Fruit fly (Drosophila melanogaster) whole organism, embryonic: ENCODE data around the gene Prosalpha6T.

Experiments
- Bgb ChIP-seq: fragments of 200-800 bp; sonication (Bioruptor generic); IDR thresholded peaks from 2 replicates; pipeline ENCODE4 v1.3.6; 2022; ENCODE audit warnings: missing biosample characterization, missing genetic modification characterization; ENCODE audit not compliant: partially characterized antibody
- CG11695 ChIP-seq: fragments of 200-800 bp; sonication (Bioruptor generic); IDR thresholded peaks from 3 replicates; pipeline ENCODE4 v1.3.6; 2022; ENCODE audit warnings: missing biosample characterization, missing genetic modification characterization
- CG12236 ChIP-seq: fragments of 200-800 bp; sonication (Bioruptor generic); optimal IDR thresholded peaks from 2 replicates; lab custom pipeline; 2016; ENCODE audit warnings: missing biosample characterization, missing genetic modification characterization
- CG12391 ChIP-seq: fragments of 200-800 bp; sonication (Bioruptor generic); optimal IDR thresholded peaks from 3 replicates; lab custom pipeline; 2018; ENCODE audit warnings: missing biosample characterization, mild to moderate bottlenecking, missing genetic modification characterization, moderate library complexity
- CG14667 ChIP-seq: fragments of 200-800 bp; sonication (Bioruptor generic); IDR thresholded peaks from 2 replicates; pipeline ENCODE4 v1.3.6; 2022; ENCODE audit warnings: missing biosample characterization, missing genetic modification characterization
- CG15073 ChIP-seq: fragments of 200-800 bp; sonication (Bioruptor generic); optimal IDR thresholded peaks from 2 replicates; lab custom pipeline; 2016; ENCODE audit warnings: missing biosample characterization, missing genetic modification characterization
- CG15514 ChIP-seq: fragments of 200-800 bp; sonication (Bioruptor generic); optimal IDR thresholded peaks from 3 replicates; lab custom pipeline; 2017; ENCODE audit warnings: missing biosample characterization, missing genetic modification characterization, mild to moderate bottlenecking, moderate library complexity, missing genetic modification reagents
- CG16813 ChIP-seq: fragments of 200-800 bp; sonication (Bioruptor generic); IDR thresholded peaks from 3 replicates; pipeline ENCODE4 v1.3.6; 2022; ENCODE audit warnings: missing biosample characterization, missing genetic modification characterization; ENCODE audit not compliant: partially characterized antibody
- CG1792 ChIP-seq: fragments of 200-800 bp; sonication (Bioruptor generic); optimal IDR thresholded peaks from 2 replicates; lab custom pipeline; 2016; ENCODE audit warnings: missing biosample characterization, missing genetic modification characterization
- CG18262 ChIP-seq: fragments of 200-800 bp; optimal IDR thresholded peaks from 3 replicates; lab custom pipeline; 2019; ENCODE audit warnings: missing biosample characterization, mild to moderate bottlenecking, missing genetic modification characterization, moderate library complexity
- CG2129 ChIP-seq: fragments of 200-800 bp; sonication (Bioruptor generic); IDR thresholded peaks from 2 replicates; pipeline ENCODE4 v1.3.6; 2022; ENCODE audit warnings: missing biosample characterization, missing genetic modification characterization; ENCODE audit not compliant: partially characterized antibody
- CG2199 ChIP-seq: fragments of 200-800 bp; sonication (Bioruptor generic); IDR thresholded peaks from 3 replicates; pipeline ENCODE4 v1.3.6; 2022; ENCODE audit warnings: missing biosample characterization, missing genetic modification characterization
- CG2875 ChIP-seq: fragments of 200-800 bp; sonication (Bioruptor generic); optimal IDR thresholded peaks from 2 replicates; lab custom pipeline; 2017; ENCODE audit warnings: missing biosample characterization, mild to moderate bottlenecking, missing genetic modification characterization, missing genetic modification reagents
- CG2889 ChIP-seq: fragments of 200-800 bp; sonication (Bioruptor generic); IDR thresholded peaks from 3 replicates; pipeline ENCODE4 v1.3.6; 2022; ENCODE audit warnings: missing biosample characterization, missing genetic modification characterization
- CG30020 ChIP-seq: fragments of 200-800 bp; optimal IDR thresholded peaks from 2 replicates; lab custom pipeline; 2019; ENCODE audit warnings: missing biosample characterization, mild to moderate bottlenecking, missing genetic modification characterization, moderate library complexity
- CG3838 ChIP-seq: fragments of 200-800 bp; sonication (Bioruptor generic); optimal IDR thresholded peaks from 3 replicates; lab custom pipeline; 2016; ENCODE audit warnings: missing biosample characterization, missing genetic modification characterization
- CG4707 ChIP-seq: fragments of 200-800 bp; sonication (Bioruptor generic); optimal IDR thresholded peaks from 2 replicates; lab custom pipeline; 2018; ENCODE audit warnings: missing biosample characterization, mild to moderate bottlenecking, missing genetic modification characterization, moderate library complexity
- CG6175 ChIP-seq: fragments of 200-800 bp; sonication (Bioruptor generic); IDR thresholded peaks from 3 replicates; pipeline ENCODE4 v1.3.6; 2022; ENCODE audit warnings: missing biosample characterization, missing genetic modification characterization
- CG6654 ChIP-seq: fragments of 200-800 bp; sonication (Bioruptor generic); optimal IDR thresholded peaks from 2 replicates; lab custom pipeline; 2017; ENCODE audit warnings: missing biosample characterization, mild to moderate bottlenecking, missing genetic modification characterization
- CG7372 ChIP-seq: fragments of 200-800 bp; sonication (Bioruptor generic); IDR thresholded peaks from 2 replicates; pipeline ENCODE4 v1.3.6; 2022; ENCODE audit warnings: missing biosample characterization, missing genetic modification characterization
- CG9876 ChIP-seq: fragments of 200-800 bp; sonication (Bioruptor generic); optimal IDR thresholded peaks from 2 replicates; lab custom pipeline; 2016; ENCODE audit warnings: missing biosample characterization, missing genetic modification characterization
- Deaf1 ChIP-seq: fragments of 200-800 bp; optimal IDR thresholded peaks from 3 replicates; lab custom pipeline; 2019; ENCODE audit warnings: missing biosample characterization, mild to moderate bottlenecking, missing genetic modification characterization, moderate library complexity
- Dp ChIP-seq: fragments of 200-800 bp; sonication (Bioruptor generic); optimal IDR thresholded peaks from 2 replicates; lab custom pipeline; 2018; ENCODE audit warnings: missing biosample characterization, mild to moderate bottlenecking, missing genetic modification characterization, moderate library complexity
- Hr78 ChIP-seq, 2 experiments: fragments of 200-800 bp in 1 of 2; fragments of >200 bp in 1 of 2; sonication (Bioruptor generic) in 1 of 2; optimal IDR thresholded peaks; 2 replicates each; lab custom pipeline; 2017 to 2019; ENCODE audit warnings: missing biosample characterization in 2 of 2, missing genetic modification characterization in 2 of 2, mild to moderate bottlenecking in 1 of 2, moderate library complexity in 1 of 2
- Max ChIP-seq: fragments of 200-800 bp; sonication (Bioruptor generic); optimal IDR thresholded peaks from 2 replicates; lab custom pipeline; 2016; ENCODE audit warnings: missing biosample characterization, mild to moderate bottlenecking, missing genetic modification characterization
- Neu2 ChIP-seq: fragments of 200-800 bp; sonication (Bioruptor generic); optimal IDR thresholded peaks from 3 replicates; lab custom pipeline; 2016; ENCODE audit warnings: missing biosample characterization, missing genetic modification characterization, borderline replicate concordance
- Ravus ChIP-seq: fragments of 200-800 bp; sonication (Bioruptor generic); IDR thresholded peaks from 2 replicates; pipeline ENCODE4 v1.3.6; 2022; ENCODE audit warnings: missing biosample characterization, missing genetic modification characterization
- Scr ChIP-seq: fragments of 200-800 bp; sonication (Bioruptor generic); IDR thresholded peaks from 2 replicates; pipeline ENCODE4 v1.3.6; 2022; ENCODE audit warnings: missing biosample characterization, missing genetic modification characterization; ENCODE audit not compliant: partially characterized antibody
- ab ChIP-seq: fragments of 200-800 bp; sonication (Bioruptor generic); optimal IDR thresholded peaks from 2 replicates; lab custom pipeline; 2016; ENCODE audit warnings: missing biosample characterization, missing genetic modification characterization
- bab2 ChIP-seq: fragments of 200-800 bp; sonication (Bioruptor generic); optimal IDR thresholded peaks from 2 replicates; lab custom pipeline; 2016; ENCODE audit warnings: missing biosample characterization, missing genetic modification characterization
- cad ChIP-seq: fragments of >200 bp; optimal IDR thresholded peaks from 2 replicates; lab custom pipeline; 2017; ENCODE audit warnings: missing biosample characterization, missing genetic modification characterization
- chinmo ChIP-seq: fragments of 200-800 bp; sonication (Bioruptor generic); IDR thresholded peaks from 4 replicates; pipeline ENCODE4 v1.3.6; 2022; ENCODE audit warnings: missing biosample characterization, missing genetic modification characterization; ENCODE audit not compliant: partially characterized antibody
- gro ChIP-seq: fragments of 200-800 bp; sonication (Bioruptor generic); optimal IDR thresholded peaks from 2 replicates; lab custom pipeline; 2016; ENCODE audit warnings: missing biosample characterization, missing genetic modification characterization
- hb ChIP-seq: fragments of 200-800 bp; sonication (Bioruptor generic); IDR thresholded peaks from 3 replicates; pipeline ENCODE4 v1.3.6; 2022; ENCODE audit warnings: missing biosample characterization, missing genetic modification characterization; ENCODE audit not compliant: partially characterized antibody
- kah ChIP-seq: fragments of 200-800 bp; sonication (Bioruptor generic); optimal IDR thresholded peaks from 2 replicates; lab custom pipeline; 2018; ENCODE audit warnings: missing biosample characterization, mild to moderate bottlenecking, missing genetic modification characterization
- knrl ChIP-seq: fragments of 200-800 bp; sonication (Bioruptor generic); IDR thresholded peaks from 3 replicates; pipeline ENCODE4 v1.3.6; 2022; ENCODE audit warnings: missing biosample characterization, missing genetic modification characterization; ENCODE audit not compliant: partially characterized antibody
- lab ChIP-seq: fragments of 200-800 bp; sonication (Bioruptor generic); optimal IDR thresholded peaks from 3 replicates; lab custom pipeline; 2017; ENCODE audit warnings: missing biosample characterization, missing genetic modification characterization, mild to moderate bottlenecking, moderate library complexity, missing genetic modification reagents
- lov ChIP-seq, 2 experiments: fragments of 200-800 bp in 1 of 2; fragments of >200 bp in 1 of 2; sonication (Bioruptor generic) in 1 of 2; IDR thresholded peaks in 1 of 2; optimal IDR thresholded peaks in 1 of 2; 2 replicates in 1 of 2; 3 replicates in 1 of 2; pipeline versions ENCODE4 v1.3.6 to Lab custom; 2017 to 2022; ENCODE audit warnings: missing biosample characterization in 1 of 2, missing genetic modification characterization in 1 of 2
- mirr ChIP-seq: fragments of 200-800 bp; sonication (Bioruptor generic); optimal IDR thresholded peaks from 3 replicates; lab custom pipeline; 2018; ENCODE audit warnings: missing biosample characterization, mild to moderate bottlenecking, missing genetic modification characterization
- phol ChIP-seq: fragments of 200-800 bp; sonication (Bioruptor generic); optimal IDR thresholded peaks from 3 replicates; lab custom pipeline; 2018; ENCODE audit warnings: missing biosample characterization, mild to moderate bottlenecking, missing genetic modification characterization, moderate library complexity
- sd ChIP-seq: fragments of 200-800 bp; sonication (Bioruptor generic); optimal IDR thresholded peaks from 3 replicates; lab custom pipeline; 2018; ENCODE audit warnings: missing biosample characterization, mild to moderate bottlenecking, missing genetic modification characterization, moderate library complexity
- slbo ChIP-seq: fragments of 200-800 bp; sonication (Bioruptor generic); IDR thresholded peaks from 2 replicates; pipeline ENCODE4 v1.3.6; 2022; ENCODE audit warnings: missing biosample characterization, missing genetic modification characterization
- sqz ChIP-seq: fragments of 200-800 bp; sonication (Bioruptor generic); optimal IDR thresholded peaks from 3 replicates; lab custom pipeline; 2018; ENCODE audit warnings: missing biosample characterization, mild to moderate bottlenecking, missing genetic modification characterization
- tap ChIP-seq: fragments of 200-800 bp; optimal IDR thresholded peaks from 3 replicates; lab custom pipeline; 2019; ENCODE audit warnings: missing biosample characterization, mild to moderate bottlenecking, missing genetic modification characterization, moderate library complexity
- tna ChIP-seq: fragments of 200-800 bp; sonication (Bioruptor generic); IDR thresholded peaks from 2 replicates; pipeline ENCODE4 v1.3.6; 2022; ENCODE audit warnings: missing biosample characterization, missing genetic modification characterization; ENCODE audit not compliant: partially characterized antibody

Gene Prosalpha6T

DNA sequence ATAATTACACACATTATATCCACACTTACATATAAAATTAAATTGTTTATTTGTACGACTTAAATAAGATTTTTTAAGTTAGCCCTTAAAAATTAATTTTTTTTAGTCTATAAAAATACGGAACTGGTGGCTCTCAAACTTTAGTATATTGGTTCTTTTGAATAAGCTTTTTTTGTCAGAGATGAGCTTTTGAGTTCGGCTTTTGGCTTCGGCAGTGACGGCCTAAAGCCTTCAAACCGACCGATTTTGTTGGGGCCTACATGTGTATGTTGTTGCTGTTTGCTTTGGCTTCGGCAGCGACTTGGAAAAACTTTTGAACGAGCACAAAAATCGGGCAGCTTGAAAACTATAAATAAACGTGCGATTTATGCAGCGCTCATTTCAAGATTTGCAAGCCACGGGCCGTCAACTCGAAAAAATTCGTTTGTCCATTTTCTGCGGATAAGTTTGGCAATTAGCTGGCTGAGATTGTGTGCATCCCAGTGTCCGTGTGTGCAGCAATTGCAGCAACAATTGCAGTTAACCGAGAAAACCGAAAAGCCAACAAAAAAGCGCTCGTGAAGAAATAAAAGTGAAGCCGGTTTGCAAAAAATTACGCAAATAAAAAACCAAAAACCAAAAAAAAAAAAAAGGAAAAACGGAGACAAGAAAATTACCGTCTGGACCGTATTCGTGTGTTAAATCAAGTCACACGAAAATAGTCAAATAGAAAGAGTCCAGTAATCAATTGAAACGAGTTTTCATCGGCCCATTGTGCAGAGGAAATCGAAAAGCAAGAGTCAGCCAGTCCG, 14.2 kb downstream of the Prosalpha6T start, which contains the start of gene CG16820:
TSS of gene CG16820 (plus strand) at position 378 of the 791 bp plus-strand sequence.
- TF ChIP-seq hb (GFP tag; lab: Robert Waterston, UW): no peak
- TF ChIP-seq Deaf1 (tag; lab: Kevin White, UChicago): peak; percentile 93
- TF ChIP-seq CG2875 (GFP tag; lab: Kevin White, UChicago): no peak
- no peak for TF ChIP-seq phol (tag; lab: Kevin White, UChicago)
- TF ChIP-seq CG6175 (GFP tag; lab: Robert Waterston, UW): no peak
- TF ChIP-seq CG2199 (GFP tag; lab: Robert Waterston, UW): no peak
- TF ChIP-seq CG15514 (GFP tag; lab: Kevin White, UChicago): peak; percentile 96
- TF ChIP-seq bab2 (GFP tag; lab: Kevin White, UChicago): no peak
- no peak for TF ChIP-seq CG18262 (tag; lab: Kevin White, UChicago)
- TF ChIP-seq tna (GFP tag; lab: Robert Waterston, UW): no peak
- TF ChIP-seq kah (GFP tag; lab: Kevin White, UChicago): no peak
- TF ChIP-seq CG9876 (GFP tag; lab: Kevin White, UChicago): no peak
- no peak for TF ChIP-seq Dp (GFP tag; lab: Kevin White, UChicago)
- no peak for TF ChIP-seq tap (tag; lab: Kevin White, UChicago)
- no peak for TF ChIP-seq CG16813 (GFP tag; lab: Robert Waterston, UW)
- TF ChIP-seq Neu2 (GFP tag; lab: Kevin White, UChicago): no peak
- TF ChIP-seq CG6654 (GFP tag; lab: Kevin White, UChicago): peak; percentile 54
- no peak for TF ChIP-seq lab (GFP tag; lab: Kevin White, UChicago)
- no peak for TF ChIP-seq CG15073 (GFP tag; lab: Kevin White, UChicago)
- no peak for TF ChIP-seq Bgb (GFP tag; lab: Robert Waterston, UW)
- no peak for TF ChIP-seq cad
- TF ChIP-seq CG2889 (GFP tag; lab: Robert Waterston, UW): no peak
- no peak for TF ChIP-seq CG30020 (tag; lab: Kevin White, UChicago)
- TF ChIP-seq CG3838 (GFP tag; lab: Kevin White, UChicago): no peak
- no peak for TF ChIP-seq sd
- TF ChIP-seq mirr (GFP tag; lab: Kevin White, UChicago): no peak
- no peak for TF ChIP-seq ab (GFP tag; lab: Kevin White, UChicago)
- TF ChIP-seq CG11695: no peak
- TF ChIP-seq gro: no peak
- peak; percentile 56; the same call in 1 of the 4 replicates for TF ChIP-seq chinmo (GFP tag; lab: Robert Waterston, UW)
- TF ChIP-seq CG7372: no peak
- no peak for TF ChIP-seq Hr78 (GFP tag; optimal IDR thresholded peaks at IDR 0.05; lab: Kevin White, UChicago)
- no peak for TF ChIP-seq CG12236 (GFP tag; lab: Kevin White, UChicago)
- no peak for TF ChIP-seq CG2129 (GFP tag; lab: Robert Waterston, UW)
- TF ChIP-seq knrl (GFP tag; lab: Robert Waterston, UW): no peak

DNA sequence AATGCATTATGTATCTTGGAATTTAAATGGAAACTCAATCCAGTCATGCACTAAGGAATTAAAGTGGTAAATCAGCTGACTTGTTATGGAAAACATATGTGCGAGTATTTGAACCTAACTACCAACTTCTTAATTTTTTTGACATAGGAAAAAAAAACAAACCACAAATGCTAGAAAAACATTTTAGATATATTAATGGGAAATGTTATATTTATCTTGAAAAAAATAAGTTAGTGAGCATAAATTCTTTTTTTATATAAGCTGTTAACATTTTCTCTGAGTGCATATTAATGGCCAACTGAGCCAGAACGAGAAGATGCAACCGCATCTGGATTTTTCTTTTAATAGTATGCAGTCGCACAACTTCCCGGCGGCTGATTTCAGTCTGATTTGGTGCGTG, 19.3 kb downstream of the Prosalpha6T start:
- no peak for TF ChIP-seq slbo
- no peak for TF ChIP-seq CG4707 (GFP tag; lab: Kevin White, UChicago)
- TF ChIP-seq CG14667 (GFP tag; lab: Robert Waterston, UW): no peak
- no peak for TF ChIP-seq CG1792 (GFP tag; lab: Kevin White, UChicago)
- no peak for TF ChIP-seq lov (optimal IDR thresholded peaks at IDR 0.05; lab: Kevin White, UChicago)
- no peak for TF ChIP-seq lov (GFP tag; IDR thresholded peaks at IDR 0.05; lab: Robert Waterston, UW)
- TF ChIP-seq Max (GFP tag; lab: Kevin White, UChicago): no peak
- no peak for TF ChIP-seq CG12391 (tag; lab: Kevin White, UChicago)
- no peak for TF ChIP-seq Scr (GFP tag; lab: Robert Waterston, UW)
- TF ChIP-seq Ravus: no peak
- TF ChIP-seq sqz (GFP tag; lab: Kevin White, UChicago): no peak
